Worm (Caenorhabditis elegans): ENCODE measurements around the gene rsd-2.

- no peak for TF ChIP-seq odd-2 (tag; optimal IDR thresholded peaks at IDR 0.05)
- no peak for TF ChIP-seq ceh-22 (tag; optimal IDR thresholded peaks at IDR 0.05)
- TF ChIP-seq nhr-11 (tag; optimal IDR thresholded peaks at IDR 0.05) = no peak
- no peak for TF ChIP-seq zip-5 (tag; optimal IDR thresholded peaks at IDR 0.05)
- TF ChIP-seq rnt-1 (tag; optimal IDR thresholded peaks at IDR 0.05) = no peak
- no peak for TF ChIP-seq madf-2 (tag; optimal IDR thresholded peaks at IDR 0.05)
- no peak for TF ChIP-seq ceh-45 (GFP tag; IDR thresholded peaks at IDR 0.05)
- no peak for TF ChIP-seq hlh-8 (tag; optimal IDR thresholded peaks at IDR 0.05)
- no peak for TF ChIP-seq unc-3 (GFP tag; conservative IDR thresholded peaks at IDR 0.05)
- no peak for TF ChIP-seq unc-3 (tag; optimal IDR thresholded peaks at IDR 0.05)
- TF ChIP-seq pax-1 (tag; optimal IDR thresholded peaks at IDR 0.05) = no peak
- no peak for TF ChIP-seq elt-4 (tag; optimal IDR thresholded peaks at IDR 0.05)
- no peak for TF ChIP-seq pha-4 (tag; optimal IDR thresholded peaks at IDR 0.05)
Measured at ce11 chrIV:13582909-13583308, 42.8 kb upstream of the rsd-2 start, which contains the start of gene sru-12.

Data from whole organism, late embryonic.